Worm (Caenorhabditis elegans) whole organism, late embryonic: Measurements from ENCODE around the gene W05H9.4.

Source experiments
- C38D4.7 ChIP-seq: fragments of 200-800 bp; sonication (Bioruptor generic); optimal IDR thresholded peaks from 2 replicates; lab custom pipeline; 2018; ENCODE audit warnings: mild to moderate bottlenecking, missing genetic modification characterization, moderate library complexity, missing compliant biosample characterization
- F13H6.1 ChIP-seq: sonication (generic microtip); optimal IDR thresholded peaks from 2 replicates; lab custom pipeline; 2016; ENCODE audit warnings: missing genetic modification characterization, missing compliant biosample characterization
- K02D7.2 ChIP-seq: sonication (generic microtip); optimal IDR thresholded peaks from 2 replicates; lab custom pipeline; 2017; ENCODE audit warnings: mild to moderate bottlenecking, missing genetic modification characterization, missing compliant biosample characterization
- K09A11.1 ChIP-seq: sonication (generic microtip); optimal IDR thresholded peaks from 2 replicates; lab custom pipeline; 2017; ENCODE audit warnings: antibody characterized with exemption, mild to moderate bottlenecking, missing genetic modification characterization, missing compliant biosample characterization; ENCODE audit not compliant: insufficient read depth
- T23F11.4 ChIP-seq: fragments of 200-800 bp; sonication (Bioruptor generic); optimal IDR thresholded peaks from 2 replicates; lab custom pipeline; 2018; ENCODE audit warnings: mild to moderate bottlenecking, missing genetic modification characterization, missing compliant biosample characterization
- ceh-18 ChIP-seq: sonication (generic microtip); optimal IDR thresholded peaks from 2 replicates; lab custom pipeline; 2016; ENCODE audit warnings: missing genetic modification characterization, missing compliant biosample characterization
- ceh-30 ChIP-seq: fragments of 150-350 bp; optimal IDR thresholded peaks from 2 replicates; lab custom pipeline; 2014; ENCODE audit warnings: missing biosample characterization, missing genetic modification characterization
- ceh-34 ChIP-seq: sonication (generic microtip); optimal IDR thresholded peaks from 2 replicates; lab custom pipeline; 2016; ENCODE audit warnings: mild to moderate bottlenecking, missing genetic modification characterization, missing compliant biosample characterization
- ceh-45 ChIP-seq: fragments of 200-800 bp; sonication (Bioruptor generic); IDR thresholded peaks from 2 replicates; pipeline ENCODE4 v1.3.6; 2022; ENCODE audit warnings: missing genetic modification reagents, missing genetic modification characterization, missing compliant biosample characterization
- ceh-9 ChIP-seq: sonication (generic microtip); optimal IDR thresholded peaks from 2 replicates; lab custom pipeline; 2016; ENCODE audit warnings: mild to moderate bottlenecking, missing genetic modification characterization, inconsistent platforms, missing compliant biosample characterization
- che-1 ChIP-seq: sonication (generic microtip); optimal IDR thresholded peaks from 2 replicates; lab custom pipeline; 2016; ENCODE audit warnings: mild to moderate bottlenecking, missing genetic modification characterization, missing compliant biosample characterization
- dve-1 ChIP-seq: sonication (generic microtip); optimal IDR thresholded peaks from 2 replicates; lab custom pipeline; 2017; ENCODE audit warnings: antibody characterized with exemption, mild to moderate bottlenecking, missing genetic modification characterization, missing compliant biosample characterization
- elt-4 ChIP-seq: sonication (generic microtip); optimal IDR thresholded peaks from 2 replicates; lab custom pipeline; 2016; ENCODE audit warnings: missing genetic modification characterization, missing compliant biosample characterization
- ets-4 ChIP-seq: sonication (generic microtip); optimal IDR thresholded peaks from 2 replicates; lab custom pipeline; 2016; ENCODE audit warnings: missing genetic modification characterization, missing compliant biosample characterization
- eyg-1 ChIP-seq: sonication (generic microtip); optimal IDR thresholded peaks from 2 replicates; lab custom pipeline; 2016; ENCODE audit warnings: missing genotype, missing genetic modification characterization, missing compliant biosample characterization
- fax-1 ChIP-seq: sonication (generic microtip); optimal IDR thresholded peaks from 2 replicates; lab custom pipeline; 2016; ENCODE audit warnings: missing genotype, missing genetic modification characterization, missing compliant biosample characterization
- fkh-10 ChIP-seq: fragments of 150-350 bp; optimal IDR thresholded peaks from 2 replicates; lab custom pipeline; 2014; ENCODE audit warnings: missing biosample characterization, missing genetic modification reagents, missing genetic modification characterization
- fkh-6 ChIP-seq: sonication (generic microtip); optimal IDR thresholded peaks from 2 replicates; lab custom pipeline; 2016; ENCODE audit warnings: missing genetic modification characterization, missing compliant biosample characterization
- hlh-13 ChIP-seq: fragments of 200-800 bp; sonication (Bioruptor generic); optimal IDR thresholded peaks from 2 replicates; lab custom pipeline; 2018; ENCODE audit warnings: mild to moderate bottlenecking, missing genetic modification characterization, missing compliant biosample characterization
- hlh-30 ChIP-seq: sonication (generic microtip); optimal IDR thresholded peaks from 2 replicates; lab custom pipeline; 2017; ENCODE audit warnings: antibody characterized with exemption, missing genetic modification characterization, missing compliant biosample characterization; ENCODE audit not compliant: insufficient read depth
- hlh-6 ChIP-seq: sonication (generic microtip); optimal IDR thresholded peaks from 2 replicates; lab custom pipeline; 2016; ENCODE audit warnings: missing genotype, missing genetic modification characterization, missing compliant biosample characterization
- lim-6 ChIP-seq: sonication (generic microtip); optimal IDR thresholded peaks from 2 replicates; lab custom pipeline; 2016; ENCODE audit warnings: missing genetic modification characterization, missing compliant biosample characterization
- lin-11 ChIP-seq: fragments of 200-800 bp; sonication (Bioruptor generic); optimal IDR thresholded peaks from 2 replicates; lab custom pipeline; 2018; ENCODE audit warnings: mild to moderate bottlenecking, missing genetic modification characterization, missing compliant biosample characterization
- madf-2 ChIP-seq: sonication (generic microtip); optimal IDR thresholded peaks from 2 replicates; lab custom pipeline; 2017; ENCODE audit warnings: missing genetic modification characterization, missing compliant biosample characterization
- nfya-1 ChIP-seq: sonication (generic microtip); optimal IDR thresholded peaks from 2 replicates; lab custom pipeline; 2017; ENCODE audit warnings: missing genetic modification characterization, mild to moderate bottlenecking, missing compliant biosample characterization, antibody characterized with exemption, moderate library complexity
- nhr-11 ChIP-seq: fragments of 150-350 bp; optimal IDR thresholded peaks from 2 replicates; lab custom pipeline; 2014; ENCODE audit warnings: missing biosample characterization, missing genetic modification characterization
- npax-4 ChIP-seq: sonication (generic microtip); optimal IDR thresholded peaks from 2 replicates; lab custom pipeline; 2016; ENCODE audit warnings: missing genetic modification characterization, missing compliant biosample characterization
- odd-2 ChIP-seq: sonication (generic microtip); optimal IDR thresholded peaks from 2 replicates; lab custom pipeline; 2017; ENCODE audit warnings: antibody characterized with exemption, mild to moderate bottlenecking, missing genetic modification characterization, missing compliant biosample characterization
- pat-9 ChIP-seq: fragments of 200-800 bp; sonication (Bioruptor generic); optimal IDR thresholded peaks from 2 replicates; lab custom pipeline; 2018; ENCODE audit warnings: mild to moderate bottlenecking, missing genetic modification characterization, moderate library complexity, missing compliant biosample characterization
- pha-2 ChIP-seq: sonication (generic microtip); optimal IDR thresholded peaks from 2 replicates; lab custom pipeline; 2017; ENCODE audit warnings: mild to moderate bottlenecking, missing genetic modification characterization, missing compliant biosample characterization
- pros-1 ChIP-seq: fragments of 150-350 bp; optimal IDR thresholded peaks from 2 replicates; lab custom pipeline; 2014; ENCODE audit warnings: missing biosample characterization, missing genetic modification reagents, missing genetic modification characterization
- ref-2 ChIP-seq: sonication (generic microtip); optimal IDR thresholded peaks from 2 replicates; lab custom pipeline; 2016; ENCODE audit warnings: missing genetic modification characterization, missing compliant biosample characterization
- sox-2 ChIP-seq: fragments of 200-800 bp; sonication (Bioruptor generic); IDR thresholded peaks from 2 replicates; pipeline ENCODE4 v1.3.6; 2022; ENCODE audit warnings: missing genetic modification reagents, missing genetic modification characterization, missing compliant biosample characterization
- sox-4 ChIP-seq: sonication (generic microtip); optimal IDR thresholded peaks from 2 replicates; lab custom pipeline; 2017; ENCODE audit warnings: mild to moderate bottlenecking, missing genetic modification characterization, inconsistent platforms, missing compliant biosample characterization
- syd-9 ChIP-seq: sonication (generic microtip); optimal IDR thresholded peaks from 2 replicates; lab custom pipeline; 2016; ENCODE audit warnings: mild to moderate bottlenecking, missing genetic modification characterization, moderate library complexity, missing compliant biosample characterization
- ttx-3 ChIP-seq: sonication (generic microtip); optimal IDR thresholded peaks from 2 replicates; lab custom pipeline; 2016; ENCODE audit warnings: missing genetic modification reagents, missing genetic modification characterization, missing compliant biosample characterization
- unc-3 ChIP-seq, 2 experiments: fragments of 200-800 bp in 1 of 2; sonication (Bioruptor generic) in 1 of 2; sonication (generic microtip) in 1 of 2; conservative IDR thresholded peaks in 1 of 2; optimal IDR thresholded peaks in 1 of 2; 2 replicates each; pipeline versions ENCODE4 v1.3.6 to Lab custom; 2016 to 2022; ENCODE audit warnings: missing compliant biosample characterization in 2 of 2, missing genetic modification characterization in 2 of 2, missing genetic modification reagents in 1 of 2
- unc-55 ChIP-seq: sonication (generic microtip); optimal IDR thresholded peaks from 2 replicates; lab custom pipeline; 2017; ENCODE audit warnings: missing biosample characterization, missing genetic modification reagents, missing genetic modification characterization
- unc-86 ChIP-seq: sonication (generic microtip); optimal IDR thresholded peaks from 2 replicates; lab custom pipeline; 2016; ENCODE audit warnings: missing genetic modification characterization, missing compliant biosample characterization

Gene W05H9.4

DNA sequence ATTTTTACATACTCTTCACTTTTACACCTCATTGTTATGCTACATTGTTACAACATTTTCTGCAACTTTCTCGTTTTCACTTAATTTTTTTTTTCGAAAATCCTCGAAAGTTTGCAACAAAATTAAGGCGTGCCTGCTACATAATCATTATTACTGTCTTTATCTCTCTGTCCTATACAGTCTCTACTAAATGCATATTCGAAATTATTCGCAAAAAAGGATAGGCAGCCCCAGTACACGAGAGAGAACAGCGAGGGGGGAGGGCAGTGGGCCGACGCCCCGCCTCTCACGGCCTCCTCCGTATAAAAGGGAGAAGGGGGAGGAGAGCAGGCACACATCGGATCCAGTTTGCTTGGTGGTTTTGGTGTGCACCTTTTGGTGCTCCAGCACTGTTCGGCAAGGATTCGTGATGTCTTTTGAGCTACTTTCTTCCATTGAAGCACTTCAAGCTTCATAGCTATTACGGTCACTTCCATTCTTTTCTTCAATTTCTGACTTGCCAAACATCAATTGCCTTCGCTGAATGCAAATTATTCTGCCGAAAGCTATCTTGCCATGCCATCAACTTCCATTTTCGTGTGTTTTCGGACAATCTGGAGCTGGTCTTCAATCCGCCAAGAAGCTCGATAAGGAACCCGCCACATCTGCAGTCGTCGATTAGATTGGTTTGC, 11.4 kb upstream of the W05H9.4 start (continued):
- TF ChIP-seq ceh-30 (tag; lab: Kevin White, UChicago) (no peak), unc-3 (GFP tag; conservative IDR thresholded peaks at IDR 0.05; lab: Robert Waterston, UW) (no peak), unc-3 (tag; optimal IDR thresholded peaks at IDR 0.05; lab: Kevin White, UChicago) (no peak), hlh-13 (GFP tag; lab: Kevin White, UChicago) (peak; percentile 15), lin-11 (tag; lab: Kevin White, UChicago) (no peak), C38D4.7 (GFP tag; lab: Kevin White, UChicago) (no peak), ets-4 (tag; lab: Kevin White, UChicago) (no peak), unc-86 (tag; lab: Kevin White, UChicago) (no peak), sox-2 (no peak), pha-2 (tag; lab: Kevin White, UChicago) (no peak), madf-2 (tag; lab: Kevin White, UChicago) (no peak), fkh-10 (GFP tag; lab: Kevin White, UChicago) (no peak), K09A11.1 (tag; lab: Kevin White, UChicago) (no peak), pat-9 (tag; lab: Kevin White, UChicago) (no peak), unc-55 (GFP tag; lab: Kevin White, UChicago) (no peak), T23F11.4 (GFP tag; lab: Kevin White, UChicago) (no peak), ref-2 (tag; lab: Kevin White, UChicago) (peak; percentile 53), K02D7.2 (tag; lab: Kevin White, UChicago) (no peak), elt-4 (no peak), nfya-1 (peak; percentile 21), ceh-34 (tag; lab: Kevin White, UChicago) (peak; percentile 9), hlh-30 (tag; lab: Kevin White, UChicago) (no peak), syd-9 (tag; lab: Kevin White, UChicago) (no peak), lim-6 (tag; lab: Kevin White, UChicago) (no peak), dve-1 (peak; percentile 16), fax-1 (tag; lab: Kevin White, UChicago) (no peak), ceh-45 (GFP tag; lab: Robert Waterston, UW) (no peak), ceh-18 (tag; lab: Kevin White, UChicago) (peak; percentile 38), fkh-6 (tag; lab: Kevin White, UChicago) (peak; percentile 32), odd-2 (no peak), eyg-1 (tag; lab: Kevin White, UChicago) (no peak), sox-4 (tag; lab: Kevin White, UChicago) (no peak), npax-4 (tag; lab: Kevin White, UChicago) (no peak), nhr-11 (tag; lab: Kevin White, UChicago) (no peak), hlh-6 (no peak), F13H6.1 (tag; lab: Kevin White, UChicago) (peak; percentile 10), che-1 (no peak), ceh-9 (tag; lab: Kevin White, UChicago) (no peak)
- TF ChIP-seq, all 69 proteins: peak for 15

DNA sequence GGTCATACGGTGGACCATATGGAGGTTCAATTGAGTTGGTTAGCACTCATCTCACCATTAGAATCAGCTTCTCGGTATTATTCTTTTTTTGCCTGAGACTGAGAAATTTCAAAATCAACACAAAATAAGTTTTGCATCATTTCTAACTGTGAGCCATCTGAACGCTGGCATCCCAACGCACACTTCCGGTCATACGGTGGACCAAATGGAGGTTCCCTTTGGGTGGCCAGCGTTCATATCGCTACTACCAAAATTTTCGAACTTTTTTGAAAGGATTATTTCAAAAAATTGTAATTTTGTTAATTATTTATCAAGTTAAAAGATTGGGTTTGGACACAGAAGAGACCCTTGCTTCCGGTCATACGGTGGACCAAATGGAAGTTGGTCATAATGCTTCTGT, 10.7 kb upstream of the W05H9.4 start:
- TF ChIP-seq hlh-30 (tag; lab: Kevin White, UChicago) (no peak), pros-1 (no peak), ttx-3 (tag; lab: Kevin White, UChicago) (no peak), eyg-1 (tag; lab: Kevin White, UChicago) (no peak)
